Fruit fly (Drosophila melanogaster): ENCODE measurements around the gene Obp19b.

Gene Obp19b

dm6 chrX:20416433-20416832, at the start of gene Obp19b:
Gene Obp19b (plus strand): TSS chrX:20416733.
- no peak for TF ChIP-seq CG6792 (GFP tag; optimal IDR thresholded peaks at IDR 0.05)
- no peak for TF ChIP-seq lz (GFP tag; optimal IDR thresholded peaks at IDR 0.05)
- TF ChIP-seq Ets21C (GFP tag; optimal IDR thresholded peaks at IDR 0.05) = no peak
- TF ChIP-seq Lpt (GFP tag; optimal IDR thresholded peaks at IDR 0.05) = no peak
- no peak for TF ChIP-seq Eip93F (GFP tag; optimal IDR thresholded peaks at IDR 0.05)
- TF ChIP-seq esn (GFP tag; optimal IDR thresholded peaks at IDR 0.05) = no peak
- no peak for TF ChIP-seq CG11762 (GFP tag; optimal IDR thresholded peaks at IDR 0.05; ENCODE audit: insufficient read depth)
- TF ChIP-seq CG32006 (GFP tag; optimal IDR thresholded peaks at IDR 0.05) = no peak
- no peak for TF ChIP-seq CG34406 (GFP tag; optimal IDR thresholded peaks at IDR 0.05)
- TF ChIP-seq pdm3 (GFP tag; optimal IDR thresholded peaks at IDR 0.05) = no peak

dm6 chrX:20376422-20376821, 40.1 kb upstream of the Obp19b start, which contains the start of gene CG12679:
Gene CG12679 (minus strand): TSS chrX:20376522.
- no peak for TF ChIP-seq CG1621 (tag; optimal IDR thresholded peaks at IDR 0.05)
- TF ChIP-seq Lpt (GFP tag; optimal IDR thresholded peaks at IDR 0.05) = no peak

- TF ChIP-seq CG32006 (GFP tag; optimal IDR thresholded peaks at IDR 0.05) (no peak), spab (GFP tag; optimal IDR thresholded peaks at IDR 0.05) (no peak), CG4318 (GFP tag; optimal IDR thresholded peaks at IDR 0.05) (no peak), Eip78C (GFP tag) (no peak), ss (GFP tag; optimal IDR thresholded peaks at IDR 0.05) (no peak), CG3919 (GFP tag; optimal IDR thresholded peaks at IDR 0.05) (no peak), Lpt (GFP tag; optimal IDR thresholded peaks at IDR 0.05) (no peak), Sox15 (GFP tag; optimal IDR thresholded peaks at IDR 0.05) (no peak), Eip93F (GFP tag; optimal IDR thresholded peaks at IDR 0.05) (no peak), CG10669 (GFP tag; optimal IDR thresholded peaks at IDR 0.05) (no peak), achi (GFP tag; optimal IDR thresholded peaks at IDR 0.05) (no peak), CG9139 (GFP tag; optimal IDR thresholded peaks at IDR 0.05) (no peak), esn (GFP tag; optimal IDR thresholded peaks at IDR 0.05) (no peak), CG16779 (tag; optimal IDR thresholded peaks at IDR 0.05) (no peak), CG8319 (GFP tag; optimal IDR thresholded peaks at IDR 0.05) (no peak), Met (GFP tag; optimal IDR thresholded peaks at IDR 0.05) (no peak), Sox14 (GFP tag; optimal IDR thresholded peaks at IDR 0.05) (no peak), CG31627 (GFP tag; optimal IDR thresholded peaks at IDR 0.05) (no peak)
Measured at dm6 chrX:20385865-20386264, 30.7 kb upstream of the Obp19b start.

dm6 chrX:20389633-20390032, 26.9 kb upstream of the Obp19b start:
- TF ChIP-seq Ets21C (GFP tag; optimal IDR thresholded peaks at IDR 0.05) (no peak), Ets96B (tag; optimal IDR thresholded peaks at IDR 0.05) (no peak), Met (GFP tag; optimal IDR thresholded peaks at IDR 0.05) (no peak), CG10631 (GFP tag; optimal IDR thresholded peaks at IDR 0.05) (no peak), CG6854 (GFP tag; optimal IDR thresholded peaks at IDR 0.05) (no peak)

- TF ChIP-seq CG15336 (GFP tag; IDR thresholded peaks at IDR 0.05) (no peak), achi (GFP tag; optimal IDR thresholded peaks at IDR 0.05) (no peak), Eip93F (GFP tag; optimal IDR thresholded peaks at IDR 0.05) (no peak), Ets96B (tag; optimal IDR thresholded peaks at IDR 0.05) (no peak), CG34406 (GFP tag; optimal IDR thresholded peaks at IDR 0.05) (no peak), Sox15 (GFP tag; optimal IDR thresholded peaks at IDR 0.05) (no peak), net (GFP tag; optimal IDR thresholded peaks at IDR 0.05) (no peak)
Measured at dm6 chrX:20390706-20391105, 25.8 kb upstream of the Obp19b start, which contains the start of gene jb. Gene jb (minus strand): TSS chrX:20390806.

dm6 chrX:20391230-20391629, 25.3 kb upstream of the Obp19b start:
- TF ChIP-seq Hr38 (GFP tag; optimal IDR thresholded peaks at IDR 0.05) = no peak
- TF ChIP-seq CG6276 (GFP tag; optimal IDR thresholded peaks at IDR 0.05) = no peak
- TF ChIP-seq CG32006 (GFP tag; optimal IDR thresholded peaks at IDR 0.05) = no peak
- no peak for TF ChIP-seq CG1621 (tag; optimal IDR thresholded peaks at IDR 0.05)
- TF ChIP-seq CG9139 (GFP tag; optimal IDR thresholded peaks at IDR 0.05) = no peak
- no peak for TF ChIP-seq CG7368 (GFP tag; optimal IDR thresholded peaks at IDR 0.05)
- TF ChIP-seq CG10669 (GFP tag; optimal IDR thresholded peaks at IDR 0.05) = no peak
- TF ChIP-seq Ets96B (tag; optimal IDR thresholded peaks at IDR 0.05) = no peak
- TF ChIP-seq Smox (GFP tag; optimal IDR thresholded peaks at IDR 0.05) = no peak
- no peak for TF ChIP-seq CG8119 (GFP tag; IDR thresholded peaks at IDR 0.05)
- TF ChIP-seq Ets21C (GFP tag; optimal IDR thresholded peaks at IDR 0.05) = no peak
- TF ChIP-seq salr (GFP tag; optimal IDR thresholded peaks at IDR 0.05) = no peak
- no peak for TF ChIP-seq Eip75B (GFP tag; optimal IDR thresholded peaks at IDR 0.05)
- TF ChIP-seq OdsH (GFP tag; optimal IDR thresholded peaks at IDR 0.05) = no peak
- peak; percentile 27 for TF ChIP-seq Eip78C (GFP tag)
- no peak for TF ChIP-seq CG6163 (GFP tag; IDR thresholded peaks at IDR 0.05)
- no peak for TF ChIP-seq Eip93F (GFP tag; optimal IDR thresholded peaks at IDR 0.05)
- no peak for TF ChIP-seq Gug (GFP tag; IDR thresholded peaks at IDR 0.05)
- no peak for TF ChIP-seq CG31627 (GFP tag; optimal IDR thresholded peaks at IDR 0.05)
- TF ChIP-seq Sox14 (GFP tag; optimal IDR thresholded peaks at IDR 0.05) = peak; percentile 71
- no peak for TF ChIP-seq achi (GFP tag; optimal IDR thresholded peaks at IDR 0.05)
- TF ChIP-seq dsx (GFP tag; optimal IDR thresholded peaks at IDR 0.05; ENCODE audit: poor library complexity, severe bottlenecking) = peak; percentile 24
